Fruit fly (Drosophila melanogaster) whole organism, embryonic: ENCODE results near the gene Sf3b2.

Experiments
- Bgb ChIP-seq: fragments of 200-800 bp; sonication (Bioruptor generic); IDR thresholded peaks from 2 replicates; pipeline ENCODE4 v1.3.6; 2022; ENCODE audit warnings: missing biosample characterization, missing genetic modification characterization; ENCODE audit not compliant: partially characterized antibody
- Bteb2 ChIP-seq: fragments of 200-800 bp; sonication (Bioruptor generic); optimal IDR thresholded peaks from 2 replicates; lab custom pipeline; 2016; ENCODE audit warnings: missing biosample characterization, missing genetic modification characterization
- CG10979 ChIP-seq: fragments of 200-800 bp; sonication (Bioruptor generic); optimal IDR thresholded peaks from 2 replicates; lab custom pipeline; 2018; ENCODE audit warnings: missing biosample characterization, mild to moderate bottlenecking, missing genetic modification characterization, moderate library complexity
- CG11695 ChIP-seq: fragments of 200-800 bp; sonication (Bioruptor generic); IDR thresholded peaks from 3 replicates; pipeline ENCODE4 v1.3.6; 2022; ENCODE audit warnings: missing biosample characterization, missing genetic modification characterization
- CG11723 ChIP-seq: fragments of 200-800 bp; sonication (Bioruptor generic); optimal IDR thresholded peaks from 2 replicates; lab custom pipeline; 2017; ENCODE audit warnings: missing biosample characterization, mild to moderate bottlenecking, missing genetic modification characterization
- CG12744 ChIP-seq: fragments of 200-800 bp; sonication (Bioruptor generic); optimal IDR thresholded peaks from 2 replicates; lab custom pipeline; 2016; ENCODE audit warnings: missing biosample characterization, missing genetic modification characterization
- CG14667 ChIP-seq: fragments of 200-800 bp; sonication (Bioruptor generic); IDR thresholded peaks from 2 replicates; pipeline ENCODE4 v1.3.6; 2022; ENCODE audit warnings: missing biosample characterization, missing genetic modification characterization
- CG14860 ChIP-seq: fragments of 200-800 bp; sonication (Bioruptor generic); IDR thresholded peaks from 3 replicates; pipeline ENCODE4 v1.3.6; 2022; ENCODE audit warnings: missing biosample characterization, missing genetic modification characterization; ENCODE audit not compliant: partially characterized antibody
- CG1792 ChIP-seq: fragments of 200-800 bp; sonication (Bioruptor generic); optimal IDR thresholded peaks from 2 replicates; lab custom pipeline; 2016; ENCODE audit warnings: missing biosample characterization, missing genetic modification characterization
- CG30020 ChIP-seq: fragments of 200-800 bp; optimal IDR thresholded peaks from 2 replicates; lab custom pipeline; 2019; ENCODE audit warnings: missing biosample characterization, mild to moderate bottlenecking, missing genetic modification characterization, moderate library complexity
- CG31224 ChIP-seq: fragments of 200-800 bp; sonication (Bioruptor generic); IDR thresholded peaks from 2 replicates; pipeline ENCODE4 v1.3.6; 2022; ENCODE audit warnings: missing biosample characterization, missing genetic modification characterization
- CG3995 ChIP-seq: fragments of 200-800 bp; sonication (Bioruptor generic); optimal IDR thresholded peaks from 3 replicates; lab custom pipeline; 2016; ENCODE audit warnings: missing biosample characterization, missing genetic modification characterization
- CG43689 ChIP-seq: fragments of 200-800 bp; sonication (Bioruptor generic); IDR thresholded peaks from 2 replicates; pipeline ENCODE4 v1.3.6; 2022; ENCODE audit warnings: missing biosample characterization, missing genetic modification characterization
- CG7745 ChIP-seq: fragments of 200-800 bp; sonication (Bioruptor generic); optimal IDR thresholded peaks from 2 replicates; lab custom pipeline; 2018; ENCODE audit warnings: missing biosample characterization, mild to moderate bottlenecking, missing genetic modification characterization, moderate library complexity
- CG8388 ChIP-seq: fragments of 200-800 bp; sonication (Bioruptor generic); optimal IDR thresholded peaks from 2 replicates; lab custom pipeline; 2019; ENCODE audit warnings: missing biosample characterization, mild to moderate bottlenecking, missing genetic modification characterization, moderate library complexity
- CG9797 ChIP-seq: fragments of 200-800 bp; sonication (Bioruptor generic); optimal IDR thresholded peaks from 3 replicates; lab custom pipeline; 2018; ENCODE audit warnings: missing biosample characterization, mild to moderate bottlenecking, missing genetic modification characterization
- Camta ChIP-seq: fragments of 200-800 bp; sonication (Bioruptor generic); optimal IDR thresholded peaks from 2 replicates; lab custom pipeline; 2016; ENCODE audit warnings: missing biosample characterization, missing genetic modification characterization
- Chrac-16 ChIP-seq: fragments of 200-800 bp; sonication (Bioruptor generic); optimal IDR thresholded peaks from 3 replicates; lab custom pipeline; 2016; ENCODE audit warnings: missing biosample characterization, missing genetic modification characterization
- H2.0 ChIP-seq: fragments of 200-800 bp; sonication (Bioruptor generic); IDR thresholded peaks from 2 replicates; pipeline ENCODE4 v1.3.6; 2022; ENCODE audit warnings: missing biosample characterization, missing genetic modification characterization
- Hand ChIP-seq: fragments of 200-800 bp; sonication (Bioruptor generic); optimal IDR thresholded peaks from 2 replicates; lab custom pipeline; 2017; ENCODE audit warnings: mild to moderate bottlenecking, missing biosample characterization, missing genetic modification reagents, missing genetic modification characterization
- Hr3 ChIP-seq: fragments of 200-800 bp; sonication (Bioruptor generic); optimal IDR thresholded peaks from 3 replicates; lab custom pipeline; 2016; ENCODE audit warnings: missing biosample characterization, missing genetic modification characterization
- Med ChIP-seq: fragments of 200-800 bp; sonication (Bioruptor generic); peaks from one replicate; lab custom pipeline; 2016; ENCODE audit warnings: missing biosample characterization, missing genetic modification characterization, mild to moderate bottlenecking, inconsistent platforms, moderate library complexity
- NC2α ChIP-seq: fragments of 200-800 bp; sonication (Bioruptor generic); optimal IDR thresholded peaks from 2 replicates; lab custom pipeline; 2016; ENCODE audit warnings: missing biosample characterization, missing genetic modification characterization
- Nf-YA ChIP-seq: fragments of 200-800 bp; sonication (Bioruptor generic); IDR thresholded peaks from 2 replicates; pipeline ENCODE4 v1.3.6; 2022; ENCODE audit warnings: missing biosample characterization, missing genetic modification characterization
- Spps ChIP-seq: fragments of 200-800 bp; sonication (Bioruptor generic); optimal IDR thresholded peaks from 2 replicates; lab custom pipeline; 2018; ENCODE audit warnings: missing biosample characterization, mild to moderate bottlenecking, missing genetic modification characterization
- Taf1 ChIP-seq: fragments of 200-800 bp; sonication (Bioruptor generic); IDR thresholded peaks from 2 replicates; pipeline ENCODE4 v1.3.6; 2022; ENCODE audit warnings: missing biosample characterization, missing genetic modification characterization
- Tbp ChIP-seq: fragments of >200 bp; optimal IDR thresholded peaks from 2 replicates; lab custom pipeline; 2018; ENCODE audit warnings: missing biosample characterization, missing genetic modification characterization
- ab ChIP-seq: fragments of 200-800 bp; sonication (Bioruptor generic); optimal IDR thresholded peaks from 2 replicates; lab custom pipeline; 2016; ENCODE audit warnings: missing biosample characterization, missing genetic modification characterization
- ac ChIP-seq: fragments of 200-800 bp; sonication (Bioruptor generic); optimal IDR thresholded peaks from 3 replicates; lab custom pipeline; 2017; ENCODE audit warnings: missing biosample characterization, mild to moderate bottlenecking, missing genetic modification characterization
- bbx ChIP-seq: fragments of 200-800 bp; sonication (Bioruptor generic); IDR thresholded peaks from 2 replicates; pipeline ENCODE4 v1.3.6; 2022; ENCODE audit warnings: missing biosample characterization, missing genetic modification characterization; ENCODE audit not compliant: partially characterized antibody
- chif ChIP-seq, 2 experiments: fragments of 200-800 bp; sonication (Bioruptor generic); optimal IDR thresholded peaks; 3 replicates each; lab custom pipeline; 2016; ENCODE audit warnings: missing biosample characterization in 2 of 2, missing genetic modification characterization in 2 of 2
- da ChIP-seq: fragments of 200-800 bp; sonication (Bioruptor generic); optimal IDR thresholded peaks from 2 replicates; lab custom pipeline; 2016; ENCODE audit warnings: missing biosample characterization, missing genetic modification characterization
- en ChIP-seq: fragments of 200-800 bp; sonication (Bioruptor generic); optimal IDR thresholded peaks from 2 replicates; lab custom pipeline; 2016; ENCODE audit warnings: missing biosample characterization, missing genetic modification characterization
- fd96Cb ChIP-seq: fragments of 200-800 bp; sonication (Bioruptor generic); optimal IDR thresholded peaks from 2 replicates; lab custom pipeline; 2018; ENCODE audit warnings: missing biosample characterization, mild to moderate bottlenecking, missing genetic modification characterization, moderate library complexity
- gfzf ChIP-seq: fragments of 200-800 bp; sonication (Bioruptor generic); optimal IDR thresholded peaks from 2 replicates; lab custom pipeline; 2016; ENCODE audit warnings: missing biosample characterization, mild to moderate bottlenecking, missing genetic modification characterization, moderate library complexity
- hb ChIP-seq: fragments of 200-800 bp; sonication (Bioruptor generic); IDR thresholded peaks from 3 replicates; pipeline ENCODE4 v1.3.6; 2022; ENCODE audit warnings: missing biosample characterization, missing genetic modification characterization; ENCODE audit not compliant: partially characterized antibody
- her ChIP-seq: fragments of 200-800 bp; sonication (Bioruptor generic); optimal IDR thresholded peaks from 2 replicates; lab custom pipeline; 2016; ENCODE audit warnings: missing biosample characterization, missing genetic modification characterization
- hth ChIP-seq: fragments of >200 bp; optimal IDR thresholded peaks from 2 replicates; lab custom pipeline; 2017; ENCODE audit warnings: inconsistent platforms
- kah ChIP-seq: fragments of 200-800 bp; sonication (Bioruptor generic); optimal IDR thresholded peaks from 2 replicates; lab custom pipeline; 2018; ENCODE audit warnings: missing biosample characterization, mild to moderate bottlenecking, missing genetic modification characterization
- kay ChIP-seq: fragments of 200-800 bp; sonication (Bioruptor generic); optimal IDR thresholded peaks from 2 replicates; lab custom pipeline; 2016; ENCODE audit warnings: missing biosample characterization, missing genetic modification characterization
- kni ChIP-seq: fragments of 200-800 bp; sonication (Bioruptor generic); optimal IDR thresholded peaks from 3 replicates; lab custom pipeline; 2017; ENCODE audit warnings: mild to moderate bottlenecking, missing biosample characterization, missing genetic modification reagents, missing genetic modification characterization
- knrl ChIP-seq: fragments of 200-800 bp; sonication (Bioruptor generic); IDR thresholded peaks from 3 replicates; pipeline ENCODE4 v1.3.6; 2022; ENCODE audit warnings: missing biosample characterization, missing genetic modification characterization; ENCODE audit not compliant: partially characterized antibody
- lov ChIP-seq, 2 experiments: fragments of 200-800 bp in 1 of 2; fragments of >200 bp in 1 of 2; sonication (Bioruptor generic) in 1 of 2; IDR thresholded peaks in 1 of 2; optimal IDR thresholded peaks in 1 of 2; 2 replicates in 1 of 2; 3 replicates in 1 of 2; pipeline versions ENCODE4 v1.3.6 to Lab custom; 2017 to 2022; ENCODE audit warnings: missing biosample characterization in 1 of 2, missing genetic modification characterization in 1 of 2
- salm ChIP-seq: fragments of 200-800 bp; sonication (Bioruptor generic); optimal IDR thresholded peaks from 2 replicates; lab custom pipeline; 2018; ENCODE audit warnings: missing biosample characterization, mild to moderate bottlenecking, missing genetic modification characterization
- sd ChIP-seq: fragments of 200-800 bp; sonication (Bioruptor generic); optimal IDR thresholded peaks from 3 replicates; lab custom pipeline; 2018; ENCODE audit warnings: missing biosample characterization, mild to moderate bottlenecking, missing genetic modification characterization, moderate library complexity
- sisA ChIP-seq: fragments of 200-800 bp; sonication (Bioruptor generic); IDR thresholded peaks from 2 replicates; pipeline ENCODE4 v1.3.6; 2022; ENCODE audit warnings: missing biosample characterization, missing genetic modification characterization
- so ChIP-seq: fragments of 200-800 bp; sonication (Bioruptor generic); IDR thresholded peaks from 3 replicates; pipeline ENCODE4 v1.3.6; 2022; ENCODE audit warnings: missing biosample characterization, missing genetic modification characterization
- sr ChIP-seq: fragments of 200-800 bp; sonication (Bioruptor generic); IDR thresholded peaks from 3 replicates; pipeline ENCODE4 v1.3.6; 2022; ENCODE audit warnings: missing biosample characterization, missing genetic modification characterization
- tgo ChIP-seq: fragments of 200-800 bp; sonication (Bioruptor generic); IDR thresholded peaks from 3 replicates; pipeline ENCODE4 v1.3.6; 2022; ENCODE audit warnings: missing biosample characterization, missing genetic modification characterization

Sf3b2 gene

dm6 chr2L:2987681-2988381, 41.1 kb downstream of the Sf3b2 start, which contains the start of the genes Chd1 and Bem46 (continued):
- TF ChIP-seq fd96Cb (tag; lab: Kevin White, UChicago) (peak; percentile 84), CG3995 (peak; percentile 46), sd (no peak), Nf-YA (GFP tag; lab: Robert Waterston, UW) (peak; percentile 55; the same call in 1 of the 2 replicates), CG14860 (GFP tag; lab: Robert Waterston, UW) (no peak), CG10979 (tag; lab: Kevin White, UChicago) (peak; percentile 77), ac (no peak), CG31224 (GFP tag; lab: Robert Waterston, UW) (peak; percentile 54; the same call in 1 of the 2 replicates), Camta (GFP tag; lab: Kevin White, UChicago) (peak; percentile 23), ab (GFP tag; lab: Kevin White, UChicago) (peak; percentile 74), CG43689 (peak; percentile 75), CG1792 (GFP tag; lab: Kevin White, UChicago) (peak; percentile 38), CG9797 (GFP tag; lab: Kevin White, UChicago) (peak; percentile 83), so (peak; percentile 78), her (GFP tag; lab: Kevin White, UChicago) (peak; percentile 24), bbx (GFP tag; lab: Robert Waterston, UW) (0 out of 2 replicates have a peak, but pooled peaks have one; percentile 22), Taf1 (GFP tag; lab: Robert Waterston, UW) (peak; percentile 64; the same call in 1 of the 2 replicates), en (GFP tag; lab: Kevin White, UChicago) (no peak), gfzf (GFP tag; lab: Kevin White, UChicago) (peak; percentile 38), kni (GFP tag; lab: Kevin White, UChicago) (no peak), sr (GFP tag; lab: Robert Waterston, UW) (peak; percentile 48; the same call in 2 of the 3 replicates), Bteb2 (GFP tag; lab: Kevin White, UChicago) (peak; percentile 33), CG12744 (GFP tag; lab: Kevin White, UChicago) (peak; percentile 63), sisA (GFP tag; lab: Robert Waterston, UW) (peak; percentile 90), tgo (GFP tag; lab: Robert Waterston, UW) (peak; percentile 85), hth (no peak), chif (GFP tag; optimal IDR thresholded peaks at IDR 0.05; lab: Kevin White, UChicago) (peak; percentile 59 to 79), knrl (GFP tag; lab: Robert Waterston, UW) (0 out of 3 replicates have a peak, but pooled peaks have one; percentile 23), hb (no peak), CG30020 (tag; lab: Kevin White, UChicago) (peak; percentile 82), da (GFP tag; lab: Kevin White, UChicago) (no peak), H2.0 (GFP tag; lab: Robert Waterston, UW) (peak; percentile 79), salm (tag; lab: Kevin White, UChicago) (peak; percentile 47), lov (optimal IDR thresholded peaks at IDR 0.05; lab: Kevin White, UChicago) (no peak), lov (GFP tag; IDR thresholded peaks at IDR 0.05; lab: Robert Waterston, UW) (0 out of 3 replicates have a peak, but pooled peaks have one; percentile 18), Med (GFP tag; lab: Kevin White, UChicago) (peak; percentile 93), Chrac-16 (GFP tag; lab: Kevin White, UChicago) (peak; percentile 90), NC2α (GFP tag; lab: Kevin White, UChicago) (no peak), CG7745 (tag; lab: Kevin White, UChicago) (no peak), Hr3 (GFP tag; lab: Kevin White, UChicago) (peak; percentile 92), Bgb (no peak), Tbp (no peak), Spps (tag; lab: Kevin White, UChicago) (peak; percentile 46), CG11695 (peak; percentile 76), CG11723 (no peak), CG8388 (GFP tag; lab: Kevin White, UChicago) (peak; percentile 91), Hand (GFP tag; lab: Kevin White, UChicago) (peak; percentile 61), kay (GFP tag; lab: Kevin White, UChicago) (peak; percentile 72), kah (GFP tag; lab: Kevin White, UChicago) (peak; percentile 96), CG14667 (GFP tag; lab: Robert Waterston, UW) (peak; percentile 83)
